Worm (Caenorhabditis elegans) whole organism, midembryonic: ENCODE data around the gene snf-11.

Experiments used
- flt-1 ChIP-seq: fragments of 200-800 bp; sonication (Bioruptor generic); IDR thresholded peaks from 2 replicates; pipeline ENCODE4 v1.3.6; 2022; ENCODE audit warnings: missing genetic modification characterization, missing compliant biosample characterization
- klf-2 ChIP-seq: fragments of 200-800 bp; sonication (Bioruptor generic); conservative IDR thresholded peaks from 2 replicates; pipeline ENCODE4 v1.3.6; 2022; ENCODE audit warnings: missing genetic modification reagents, missing genetic modification characterization, missing compliant biosample characterization
- med-1 ChIP-seq: sonication (generic microtip); optimal IDR thresholded peaks from 2 replicates; lab custom pipeline; 2017; ENCODE audit warnings: missing genetic modification characterization, mild to moderate bottlenecking, missing compliant biosample characterization, antibody characterized with exemption, missing genetic modification reagents; ENCODE audit not compliant: insufficient read depth
- ref-1 ChIP-seq: fragments of 200-800 bp; sonication (Bioruptor generic); conservative IDR thresholded peaks from 2 replicates; pipeline ENCODE4 v1.3.6; 2022; ENCODE audit warnings: missing genetic modification reagents, missing genetic modification characterization, missing compliant biosample characterization
- tab-1 ChIP-seq: fragments of 200-800 bp; sonication (Bioruptor generic); IDR thresholded peaks from 2 replicates; pipeline ENCODE4 v1.3.6; 2022; ENCODE audit warnings: missing genetic modification characterization, missing compliant biosample characterization
- ztf-23 ChIP-seq: fragments of 200-800 bp; sonication (Bioruptor generic); IDR thresholded peaks from 2 replicates; pipeline ENCODE4 v1.3.6; 2022; ENCODE audit warnings: missing genetic modification reagents, missing genetic modification characterization, missing compliant biosample characterization
- ztf-29 ChIP-seq: fragments of 200-800 bp; sonication (Bioruptor generic); IDR thresholded peaks from 2 replicates; pipeline ENCODE4 v1.3.6; 2022; ENCODE audit warnings: missing genetic modification reagents, missing genetic modification characterization, missing compliant biosample characterization

ce11 chrV:11316801-11317200 is 8.6 kb upstream of the snf-11 start, which contains the start of gene cutl-18:
- TF ChIP-seq ztf-29 (GFP tag; lab: Robert Waterston, UW) (no peak), tab-1 (GFP tag; lab: Robert Waterston, UW) (no peak), flt-1 (GFP tag; lab: Robert Waterston, UW) (no peak), ref-1 (no peak), med-1 (GFP tag; lab: Kevin White, UChicago) (no peak), ztf-23 (GFP tag; lab: Robert Waterston, UW) (no peak), klf-2 (no peak)
